Fruit fly (Drosophila melanogaster) whole organism, embryonic: Measurements from ENCODE around the gene mahe.

Experiments used
- Atf6 ChIP-seq: fragments of 200-800 bp; sonication (Bioruptor generic); IDR thresholded peaks from 2 replicates; pipeline ENCODE4 v1.3.6; 2022; ENCODE audit warnings: missing biosample characterization, missing genetic modification characterization
- BtbVII ChIP-seq: fragments of 200-800 bp; sonication (Bioruptor generic); optimal IDR thresholded peaks from 3 replicates; lab custom pipeline; 2017; ENCODE audit warnings: missing biosample characterization, mild to moderate bottlenecking, missing genetic modification characterization
- CG10543 ChIP-seq: fragments of 200-800 bp; sonication (Bioruptor generic); optimal IDR thresholded peaks from 3 replicates; lab custom pipeline; 2017; ENCODE audit warnings: missing biosample characterization, mild to moderate bottlenecking, missing genetic modification characterization, moderate library complexity
- CG11398 ChIP-seq: fragments of 200-800 bp; sonication (Bioruptor generic); optimal IDR thresholded peaks from 2 replicates; lab custom pipeline; 2016; ENCODE audit warnings: missing biosample characterization, missing genetic modification characterization
- CG11696 ChIP-seq: fragments of 200-800 bp; sonication (Bioruptor generic); IDR thresholded peaks from 2 replicates; pipeline ENCODE4 v1.3.6; 2022; ENCODE audit warnings: missing biosample characterization, missing genetic modification characterization
- CG12299 ChIP-seq: fragments of 200-800 bp; sonication (Bioruptor generic); optimal IDR thresholded peaks from 2 replicates; lab custom pipeline; 2018; ENCODE audit warnings: missing biosample characterization, mild to moderate bottlenecking, missing genetic modification characterization
- CG1233 ChIP-seq: fragments of 200-800 bp; sonication (Bioruptor generic); optimal IDR thresholded peaks from 4 replicates; lab custom pipeline; 2018; ENCODE audit warnings: missing biosample characterization, mild to moderate bottlenecking, missing genetic modification characterization
- CG13424 ChIP-seq: fragments of 200-800 bp; sonication (Bioruptor generic); optimal IDR thresholded peaks from 2 replicates; lab custom pipeline; 2019; ENCODE audit warnings: missing biosample characterization, mild to moderate bottlenecking, missing genetic modification characterization, moderate library complexity
- CG18262 ChIP-seq: fragments of 200-800 bp; optimal IDR thresholded peaks from 3 replicates; lab custom pipeline; 2019; ENCODE audit warnings: missing biosample characterization, mild to moderate bottlenecking, missing genetic modification characterization, moderate library complexity
- CG1832 ChIP-seq: fragments of 200-800 bp; sonication (Bioruptor generic); optimal IDR thresholded peaks from 2 replicates; lab custom pipeline; 2017; ENCODE audit warnings: missing biosample characterization, mild to moderate bottlenecking, missing genetic modification characterization, inconsistent platforms
- CG30403 ChIP-seq: fragments of 200-800 bp; sonication (Bioruptor generic); optimal IDR thresholded peaks from 3 replicates; lab custom pipeline; 2016; ENCODE audit warnings: missing biosample characterization, missing genetic modification characterization
- CG31365 ChIP-seq: fragments of 200-800 bp; sonication (Bioruptor generic); optimal IDR thresholded peaks from 2 replicates; lab custom pipeline; 2018; ENCODE audit warnings: missing biosample characterization, mild to moderate bottlenecking, missing genetic modification characterization
- CG31388 ChIP-seq: fragments of 200-800 bp; sonication (Bioruptor generic); optimal IDR thresholded peaks from 2 replicates; lab custom pipeline; 2016; ENCODE audit warnings: missing biosample characterization, missing genetic modification characterization
- CG33213 ChIP-seq: fragments of 200-800 bp; sonication (Bioruptor generic); optimal IDR thresholded peaks from 3 replicates; lab custom pipeline; 2016; ENCODE audit warnings: missing biosample characterization, missing genetic modification characterization
- CG34224 ChIP-seq: fragments of 200-800 bp; sonication (Bioruptor generic); IDR thresholded peaks from 3 replicates; pipeline ENCODE4 v1.3.6; 2022; ENCODE audit warnings: missing biosample characterization, missing genetic modification characterization; ENCODE audit not compliant: partially characterized antibody
- CG43689 ChIP-seq: fragments of 200-800 bp; sonication (Bioruptor generic); IDR thresholded peaks from 2 replicates; pipeline ENCODE4 v1.3.6; 2022; ENCODE audit warnings: missing biosample characterization, missing genetic modification characterization
- CG4707 ChIP-seq: fragments of 200-800 bp; sonication (Bioruptor generic); optimal IDR thresholded peaks from 2 replicates; lab custom pipeline; 2018; ENCODE audit warnings: missing biosample characterization, mild to moderate bottlenecking, missing genetic modification characterization, moderate library complexity
- CG5180 ChIP-seq: fragments of 200-800 bp; sonication (Bioruptor generic); optimal IDR thresholded peaks from 3 replicates; lab custom pipeline; 2017; ENCODE audit warnings: missing biosample characterization, missing genetic modification characterization, mild to moderate bottlenecking, moderate library complexity, missing genetic modification reagents
- CG5245 ChIP-seq: fragments of 200-800 bp; sonication (Bioruptor generic); optimal IDR thresholded peaks from 3 replicates; lab custom pipeline; 2016; ENCODE audit warnings: missing biosample characterization, missing genetic modification characterization
- CG6683 ChIP-seq: fragments of 200-800 bp; sonication (Bioruptor generic); optimal IDR thresholded peaks from 2 replicates; lab custom pipeline; 2017; ENCODE audit warnings: missing biosample characterization, mild to moderate bottlenecking, missing genetic modification characterization, missing genetic modification reagents
- CG6689 ChIP-seq: fragments of 200-800 bp; sonication (Bioruptor generic); IDR thresholded peaks from 2 replicates; pipeline ENCODE4 v1.3.6; 2022; ENCODE audit warnings: missing biosample characterization, missing genetic modification characterization
- CG6854 ChIP-seq: fragments of 200-800 bp; sonication (Bioruptor generic); optimal IDR thresholded peaks from 3 replicates; lab custom pipeline; 2017; ENCODE audit warnings: missing biosample characterization, mild to moderate bottlenecking, missing genetic modification characterization
- CG9215 ChIP-seq: fragments of 200-800 bp; sonication (Bioruptor generic); IDR thresholded peaks from 2 replicates; pipeline ENCODE4 v1.3.6; 2022; ENCODE audit warnings: missing biosample characterization, missing genetic modification characterization
- CTCF ChIP-seq: fragments of 200-800 bp; sonication (Bioruptor generic); optimal IDR thresholded peaks from 2 replicates; lab custom pipeline; 2017; ENCODE audit warnings: missing biosample characterization, mild to moderate bottlenecking, missing genetic modification characterization, moderate library complexity
- D19A ChIP-seq: fragments of 200-800 bp; optimal IDR thresholded peaks from 3 replicates; lab custom pipeline; 2019; ENCODE audit warnings: missing biosample characterization, mild to moderate bottlenecking, missing genetic modification characterization, moderate library complexity
- Dek ChIP-seq: fragments of 200-800 bp; sonication (Bioruptor generic); optimal IDR thresholded peaks from 3 replicates; lab custom pipeline; 2019; ENCODE audit warnings: missing biosample characterization, mild to moderate bottlenecking, missing genetic modification characterization, moderate library complexity
- Doc3 ChIP-seq: fragments of 200-800 bp; sonication (Bioruptor generic); IDR thresholded peaks from 3 replicates; pipeline ENCODE4 v1.3.6; 2022; ENCODE audit warnings: missing biosample characterization, missing genetic modification characterization; ENCODE audit not compliant: partially characterized antibody
- Elba2 ChIP-seq: fragments of 200-800 bp; sonication (Bioruptor generic); optimal IDR thresholded peaks from 3 replicates; lab custom pipeline; 2016; ENCODE audit warnings: missing biosample characterization, missing genetic modification characterization
- H15 ChIP-seq: fragments of 200-800 bp; sonication (Bioruptor generic); IDR thresholded peaks from 3 replicates; pipeline ENCODE4 v1.3.6; 2022; ENCODE audit warnings: missing biosample characterization, missing genetic modification characterization
- HLH3B ChIP-seq: fragments of 200-800 bp; sonication (Bioruptor generic); IDR thresholded peaks from 2 replicates; pipeline ENCODE4 v1.3.6; 2022; ENCODE audit warnings: missing biosample characterization, missing genetic modification characterization
- Hsf ChIP-seq: fragments of 200-800 bp; sonication (Bioruptor generic); optimal IDR thresholded peaks from 3 replicates; lab custom pipeline; 2016; ENCODE audit warnings: missing biosample characterization, missing genetic modification characterization
- Lpt ChIP-seq: fragments of >200 bp; optimal IDR thresholded peaks from 2 replicates; lab custom pipeline; 2018; ENCODE audit warnings: missing biosample characterization, missing genetic modification characterization
- MTF-1 ChIP-seq: fragments of 200-800 bp; sonication (Bioruptor generic); optimal IDR thresholded peaks from 2 replicates; lab custom pipeline; 2018; ENCODE audit warnings: missing biosample characterization, mild to moderate bottlenecking, missing genetic modification characterization, borderline replicate concordance
- Sry-β ChIP-seq: fragments of 200-800 bp; sonication (Bioruptor generic); optimal IDR thresholded peaks from 2 replicates; lab custom pipeline; 2018; ENCODE audit warnings: missing biosample characterization, mild to moderate bottlenecking, missing genetic modification characterization, moderate library complexity
- Taf1 ChIP-seq: fragments of 200-800 bp; sonication (Bioruptor generic); IDR thresholded peaks from 2 replicates; pipeline ENCODE4 v1.3.6; 2022; ENCODE audit warnings: missing biosample characterization, missing genetic modification characterization
- Vsx1 ChIP-seq: fragments of 200-800 bp; sonication (Bioruptor generic); optimal IDR thresholded peaks from 2 replicates; lab custom pipeline; 2017; ENCODE audit warnings: missing biosample characterization, mild to moderate bottlenecking, missing genetic modification characterization, missing genetic modification reagents
- Xbp1 ChIP-seq: fragments of 200-800 bp; sonication (Bioruptor generic); optimal IDR thresholded peaks from 3 replicates; lab custom pipeline; 2016; ENCODE audit warnings: missing biosample characterization, mild to moderate bottlenecking, missing genetic modification characterization
- chm ChIP-seq: fragments of 200-800 bp; sonication (Bioruptor generic); IDR thresholded peaks from 2 replicates; pipeline ENCODE4 v1.3.6; 2022; ENCODE audit warnings: missing biosample characterization, missing genetic modification characterization
- danr ChIP-seq: fragments of 200-800 bp; sonication (Bioruptor generic); IDR thresholded peaks from 2 replicates; pipeline ENCODE4 v1.3.6; 2022; ENCODE audit warnings: missing biosample characterization, missing genetic modification characterization
- ftz-f1 ChIP-seq: fragments of 200-800 bp; sonication (Bioruptor generic); optimal IDR thresholded peaks from 2 replicates; lab custom pipeline; 2016; ENCODE audit warnings: missing biosample characterization, missing genetic modification characterization
- gcm2 ChIP-seq: fragments of 200-800 bp; sonication (Bioruptor generic); optimal IDR thresholded peaks from 2 replicates; lab custom pipeline; 2016; ENCODE audit warnings: missing biosample characterization, missing genetic modification characterization
- gro ChIP-seq: fragments of 200-800 bp; sonication (Bioruptor generic); optimal IDR thresholded peaks from 2 replicates; lab custom pipeline; 2016; ENCODE audit warnings: missing biosample characterization, missing genetic modification characterization
- pfk ChIP-seq: fragments of 200-800 bp; sonication (Bioruptor generic); optimal IDR thresholded peaks from 2 replicates; lab custom pipeline; 2018; ENCODE audit warnings: missing biosample characterization, mild to moderate bottlenecking, missing genetic modification characterization, moderate library complexity
- pnt ChIP-seq: fragments of 200-800 bp; sonication (Bioruptor generic); optimal IDR thresholded peaks from 3 replicates; lab custom pipeline; 2016; ENCODE audit warnings: missing biosample characterization, missing genetic modification characterization
- ranshi ChIP-seq: fragments of 200-800 bp; sonication (Bioruptor generic); IDR thresholded peaks from 2 replicates; pipeline ENCODE4 v1.3.6; 2022; ENCODE audit warnings: missing biosample characterization, missing genetic modification characterization
- row ChIP-seq: fragments of 200-800 bp; sonication (Bioruptor generic); IDR thresholded peaks from 3 replicates; pipeline ENCODE4 v1.3.6; 2022; ENCODE audit warnings: missing biosample characterization, missing genetic modification characterization
- sob ChIP-seq: fragments of 200-800 bp; sonication (Bioruptor generic); IDR thresholded peaks from 2 replicates; pipeline ENCODE4 v1.3.6; 2022; ENCODE audit warnings: missing biosample characterization, missing genetic modification characterization
- sug ChIP-seq: fragments of 200-800 bp; optimal IDR thresholded peaks from 2 replicates; lab custom pipeline; 2019; ENCODE audit warnings: missing biosample characterization, mild to moderate bottlenecking, missing genetic modification characterization, moderate library complexity
- tap ChIP-seq: fragments of 200-800 bp; optimal IDR thresholded peaks from 3 replicates; lab custom pipeline; 2019; ENCODE audit warnings: missing biosample characterization, mild to moderate bottlenecking, missing genetic modification characterization, moderate library complexity
- ttk ChIP-seq: fragments of 200-800 bp; sonication (Bioruptor generic); IDR thresholded peaks from 2 replicates; pipeline ENCODE4 v2.1.2; 2022; ENCODE audit warnings: missing biosample characterization, missing genetic modification characterization
- usp ChIP-seq: fragments of >200 bp; optimal IDR thresholded peaks from 2 replicates; lab custom pipeline; 2017; ENCODE audit warnings: missing biosample characterization, missing genetic modification characterization
- zf30C ChIP-seq: fragments of 200-800 bp; sonication (Bioruptor generic); optimal IDR thresholded peaks from 3 replicates; lab custom pipeline; 2018; ENCODE audit warnings: missing biosample characterization, mild to moderate bottlenecking, missing genetic modification characterization

Gene mahe

dm6 chrX:7970396-7970795 lies 39.2 kb upstream of the mahe start (continued):
- TF ChIP-seq MTF-1 (GFP tag; lab: Kevin White, UChicago) (no peak), CG11696 (GFP tag; lab: Robert Waterston, UW) (no peak), Lpt (GFP tag; lab: Kevin White, UChicago) (no peak), CG43689 (GFP tag; lab: Robert Waterston, UW) (no peak), CG31388 (GFP tag; lab: Kevin White, UChicago) (no peak), HLH3B (peak; percentile 26; the same call in 1 of the 2 replicates), zf30C (no peak), danr (GFP tag; lab: Robert Waterston, UW) (no peak), CG5245 (GFP tag; lab: Kevin White, UChicago) (no peak), pfk (GFP tag; lab: Kevin White, UChicago) (no peak), CG5180 (GFP tag; lab: Kevin White, UChicago) (peak; percentile 4), CTCF (GFP tag; lab: Kevin White, UChicago) (no peak), CG4707 (no peak), BtbVII (GFP tag; lab: Kevin White, UChicago) (peak; percentile 38), ranshi (GFP tag; lab: Robert Waterston, UW) (peak; percentile 29; the same call in 1 of the 2 replicates), Hsf (peak; percentile 48), Taf1 (GFP tag; lab: Robert Waterston, UW) (no peak), CG13424 (tag; lab: Kevin White, UChicago) (peak; percentile 70), chm (GFP tag; lab: Robert Waterston, UW) (no peak), CG6689 (GFP tag; lab: Robert Waterston, UW) (peak; percentile 54), CG11398 (GFP tag; lab: Kevin White, UChicago) (no peak), CG6683 (GFP tag; lab: Kevin White, UChicago) (no peak), tap (tag; lab: Kevin White, UChicago) (peak; percentile 18), CG30403 (GFP tag; lab: Kevin White, UChicago) (peak; percentile 49), gcm2 (no peak), CG1233 (GFP tag; lab: Kevin White, UChicago) (peak; percentile 49), CG33213 (peak; percentile 0), Vsx1 (peak; percentile 2), Atf6 (GFP tag; lab: Robert Waterston, UW) (no peak), CG6854 (GFP tag; lab: Kevin White, UChicago) (peak; percentile 17), usp (no peak), Sry-β (GFP tag; lab: Kevin White, UChicago) (no peak), gro (GFP tag; lab: Kevin White, UChicago) (peak; percentile 54), CG9215 (GFP tag; lab: Robert Waterston, UW) (0 out of 2 replicates have a peak, but pooled peaks have one; percentile 18), sug (peak; percentile 40), Doc3 (GFP tag; lab: Robert Waterston, UW) (peak; percentile 67), CG18262 (tag; lab: Kevin White, UChicago) (peak; percentile 58), pnt (GFP tag; lab: Kevin White, UChicago) (peak; percentile 9), Dek (tag; lab: Kevin White, UChicago) (peak; percentile 49), ttk (GFP tag; lab: Robert Waterston, UW) (no peak), CG12299 (no peak), Elba2 (no peak), H15 (no peak), CG34224 (GFP tag; lab: Robert Waterston, UW) (peak; percentile 28; the same call in 1 of the 3 replicates), CG31365 (tag; lab: Kevin White, UChicago) (no peak), ftz-f1 (GFP tag; lab: Kevin White, UChicago) (no peak), D19A (peak; percentile 46), row (GFP tag; lab: Robert Waterston, UW) (peak; percentile 76), Xbp1 (GFP tag; lab: Kevin White, UChicago) (peak; percentile 44), CG1832 (GFP tag; lab: Kevin White, UChicago) (no peak), sob (GFP tag; lab: Robert Waterston, UW) (no peak; the same call in 1 of the 2 replicates), CG10543 (GFP tag; lab: Kevin White, UChicago) (peak; percentile 33)
